Worm (Caenorhabditis elegans) whole organism, L1 larva: ENCODE data around the gene W04H10.1.
"Not testable (repeated sequence)": the region's sequence is repeated elsewhere in the genome, so short reads cannot be mapped to it uniquely, and the experiment has no call there.

Experiments
- C16A3.4 ChIP-seq: fragments of 150-350 bp; optimal IDR thresholded peaks from 2 replicates; lab custom pipeline; 2014; ENCODE audit warnings: missing biosample characterization, missing genetic modification characterization
- C34B4.2 ChIP-seq: sonication (generic microtip); optimal IDR thresholded peaks from 2 replicates; lab custom pipeline; 2017; ENCODE audit warnings: mild to moderate bottlenecking, missing genetic modification characterization, missing compliant biosample characterization
- F16B12.6 ChIP-seq: fragments of 150-350 bp; optimal IDR thresholded peaks from 2 replicates; lab custom pipeline; 2014; ENCODE audit warnings: missing biosample characterization, missing genetic modification characterization
- blmp-1 ChIP-seq: fragments of 150-350 bp; optimal IDR thresholded peaks from 2 replicates; lab custom pipeline; 2014; ENCODE audit warnings: missing biosample characterization, missing genetic modification characterization
- ceh-63 ChIP-seq: fragments of 200-800 bp; sonication (Bioruptor generic); optimal IDR thresholded peaks from 2 replicates; lab custom pipeline; 2018; ENCODE audit warnings: mild to moderate bottlenecking, missing genetic modification characterization, missing compliant biosample characterization
- ceh-82 ChIP-seq, 3 experiments: fragments of 150-350 bp in 1 of 3; sonication (generic microtip) in 2 of 3; optimal IDR thresholded peaks; 2 replicates each; lab custom pipeline; 2014 to 2017; ENCODE audit warnings: missing biosample characterization in 3 of 3, missing genetic modification characterization in 3 of 3
- ces-1 ChIP-seq: fragments of 150-350 bp; optimal IDR thresholded peaks from 2 replicates; lab custom pipeline; 2014; ENCODE audit warnings: missing biosample characterization, missing genetic modification reagents, missing genetic modification characterization
- dpl-1 ChIP-seq, 3 experiments: fragments of 150-350 bp in 2 of 3; sonication (generic microtip) in 1 of 3; optimal IDR thresholded peaks; 2 replicates each; lab custom pipeline; 2014 to 2017; ENCODE audit warnings: missing biosample characterization in 3 of 3, missing genetic modification characterization in 3 of 3, missing genetic modification reagents in 3 of 3
- efl-1 ChIP-seq, 4 experiments: fragments of 150-350 bp; optimal IDR thresholded peaks in 3 of 4; peaks in 1 of 4; 1 replicate in 1 of 4; 2 replicates in 3 of 4; lab custom pipeline; 2014; ENCODE audit warnings: missing biosample characterization in 2 of 4, missing genetic modification characterization in 2 of 4, missing genetic modification reagents in 2 of 4
- egl-13 ChIP-seq: sonication (generic microtip); optimal IDR thresholded peaks from 2 replicates; lab custom pipeline; 2016; ENCODE audit warnings: missing genotype, missing genetic modification reagents, missing genetic modification characterization, missing compliant biosample characterization
- elt-2 ChIP-seq: sonication (generic microtip); optimal IDR thresholded peaks from 2 replicates; lab custom pipeline; 2016; ENCODE audit warnings: missing genetic modification characterization, mild to moderate bottlenecking, inconsistent platforms, missing compliant biosample characterization, missing genetic modification reagents
- fkh-10 ChIP-seq: sonication (generic microtip); optimal IDR thresholded peaks from 2 replicates; lab custom pipeline; 2017; ENCODE audit warnings: missing biosample characterization, missing genetic modification reagents, missing genetic modification characterization
- fkh-8 ChIP-seq: sonication (generic microtip); optimal IDR thresholded peaks from 2 replicates; lab custom pipeline; 2016; ENCODE audit warnings: mild to moderate bottlenecking, missing genetic modification characterization, missing compliant biosample characterization
- fos-1 ChIP-seq: fragments of 150-350 bp; optimal IDR thresholded peaks from 2 replicates; lab custom pipeline; 2014; ENCODE audit warnings: missing biosample characterization, missing genetic modification characterization
- grh-1 ChIP-seq: fragments of 200-800 bp; sonication (Bioruptor generic); IDR thresholded peaks from 2 replicates; pipeline ENCODE4 v1.3.6; 2022; ENCODE audit warnings: missing genetic modification reagents, missing genetic modification characterization, missing compliant biosample characterization
- hlh-17 ChIP-seq: fragments of 200-800 bp; sonication (Bioruptor generic); optimal IDR thresholded peaks from 2 replicates; lab custom pipeline; 2018; ENCODE audit warnings: missing genetic modification characterization, mild to moderate bottlenecking, missing compliant biosample characterization, moderate library complexity, borderline replicate concordance
- irx-1 ChIP-seq: sonication (generic microtip); optimal IDR thresholded peaks from 2 replicates; lab custom pipeline; 2016; ENCODE audit warnings: missing genetic modification characterization, missing compliant biosample characterization
- jun-1 ChIP-seq: fragments of 150-350 bp; optimal IDR thresholded peaks from 2 replicates; lab custom pipeline; 2014; ENCODE audit warnings: missing biosample characterization, missing genetic modification reagents, missing genetic modification characterization
- lin-13 ChIP-seq: fragments of 150-350 bp; optimal IDR thresholded peaks from 2 replicates; lab custom pipeline; 2014; ENCODE audit warnings: missing biosample characterization, missing genetic modification reagents, missing genetic modification characterization
- lin-14 ChIP-seq: fragments of 200-800 bp; sonication (Bioruptor generic); optimal IDR thresholded peaks from 2 replicates; lab custom pipeline; 2018; ENCODE audit warnings: mild to moderate bottlenecking, missing genetic modification characterization, moderate library complexity, missing compliant biosample characterization
- lin-15B ChIP-seq: fragments of 150-350 bp; sonication (generic microtip); optimal IDR thresholded peaks from 3 replicates; lab custom pipeline; 2014; ENCODE audit warnings: missing biosample characterization, missing genetic modification characterization
- lin-35 ChIP-seq, 2 experiments: fragments of 150-350 bp; optimal IDR thresholded peaks; 2 replicates each; lab custom pipeline; 2014; ENCODE audit warnings: missing biosample characterization in 2 of 2, missing genetic modification characterization in 2 of 2, missing genetic modification reagents in 2 of 2
- lin-39 ChIP-seq: fragments of 150-350 bp; optimal IDR thresholded peaks from 2 replicates; lab custom pipeline; 2014; ENCODE audit warnings: missing biosample characterization, missing genetic modification reagents, missing genetic modification characterization
- lir-3 ChIP-seq: sonication (generic microtip); optimal IDR thresholded peaks from 2 replicates; lab custom pipeline; 2016; ENCODE audit warnings: mild to moderate bottlenecking, missing genetic modification characterization, moderate library complexity, missing compliant biosample characterization; ENCODE audit not compliant: poor library complexity
- lsy-2 ChIP-seq, 2 experiments: fragments of 150-350 bp; optimal IDR thresholded peaks; 2 replicates each; lab custom pipeline; 2014; ENCODE audit warnings: missing biosample characterization in 2 of 2, missing genetic modification characterization in 2 of 2
- mab-9 ChIP-seq: fragments of 200-800 bp; sonication (Bioruptor generic); IDR thresholded peaks from 2 replicates; pipeline ENCODE4 v1.3.6; 2022; ENCODE audit warnings: missing genetic modification reagents, missing genetic modification characterization, missing compliant biosample characterization
- nhr-12 ChIP-seq: sonication (generic microtip); optimal IDR thresholded peaks from 2 replicates; lab custom pipeline; 2017; ENCODE audit warnings: missing biosample characterization, missing genetic modification characterization
- nhr-237 ChIP-seq: fragments of 150-350 bp; optimal IDR thresholded peaks from 2 replicates; lab custom pipeline; 2014; ENCODE audit warnings: missing biosample characterization, missing genetic modification characterization
- nhr-77 ChIP-seq: fragments of 150-350 bp; optimal IDR thresholded peaks from 2 replicates; lab custom pipeline; 2014; ENCODE audit warnings: missing biosample characterization, missing genetic modification characterization
- nhr-84 ChIP-seq: sonication (generic microtip); optimal IDR thresholded peaks from 2 replicates; lab custom pipeline; 2017; ENCODE audit warnings: missing biosample characterization, missing genetic modification characterization
- rnt-1 ChIP-seq: sonication (generic microtip); optimal IDR thresholded peaks from 2 replicates; lab custom pipeline; 2016; ENCODE audit warnings: mild to moderate bottlenecking, missing genetic modification characterization, moderate library complexity, missing compliant biosample characterization
- skn-1 ChIP-seq: fragments of 150-350 bp; optimal IDR thresholded peaks from 2 replicates; lab custom pipeline; 2014; ENCODE audit warnings: missing biosample characterization, missing genetic modification characterization
- sptf-1 ChIP-seq: fragments of 150-350 bp; optimal IDR thresholded peaks from 2 replicates; lab custom pipeline; 2014; ENCODE audit warnings: missing biosample characterization, missing genetic modification characterization
- swsn-7 ChIP-seq: sonication (generic microtip); optimal IDR thresholded peaks from 2 replicates; lab custom pipeline; 2016; ENCODE audit warnings: missing genetic modification characterization, missing compliant biosample characterization
- unc-130 ChIP-seq: fragments of 150-350 bp; optimal IDR thresholded peaks from 2 replicates; lab custom pipeline; 2017; ENCODE audit warnings: missing biosample characterization, missing genetic modification characterization, inconsistent platforms
- unc-86 ChIP-seq: sonication (generic microtip); optimal IDR thresholded peaks from 2 replicates; lab custom pipeline; 2016; ENCODE audit warnings: missing genetic modification characterization, missing compliant biosample characterization
- xbp-1 ChIP-seq: sonication (generic microtip); optimal IDR thresholded peaks from 2 replicates; lab custom pipeline; 2016; ENCODE audit warnings: missing genetic modification characterization, missing compliant biosample characterization
- zag-1 ChIP-seq: fragments of 150-350 bp; optimal IDR thresholded peaks from 2 replicates; lab custom pipeline; 2014; ENCODE audit warnings: missing biosample characterization, missing genetic modification characterization
- zip-4 ChIP-seq: fragments of 200-800 bp; sonication (Bioruptor generic); optimal IDR thresholded peaks from 2 replicates; lab custom pipeline; 2018; ENCODE audit warnings: mild to moderate bottlenecking, missing genetic modification characterization, moderate library complexity, missing compliant biosample characterization

Gene W04H10.1

ce11 chrII:612361-612760 lies 3.5 kb downstream of the W04H10.1 start, which contains the start of gene clec-118:
Gene clec-118 (minus strand): TSS chrII:612461.
- not testable (repeated sequence) for TF ChIP-seq lir-3, elt-2, nhr-237 (tag; lab: Kevin White, UChicago)

- TF ChIP-seq ceh-63, result no peak
- TF ChIP-seq zag-1 (tag; lab: Kevin White, UChicago), result no peak
- TF ChIP-seq fkh-10 (GFP tag; lab: Kevin White, UChicago), result no peak
- TF ChIP-seq fkh-8 (tag; lab: Kevin White, UChicago), result no peak
- TF ChIP-seq lin-14, result no peak
- no peak for TF ChIP-seq rnt-1 (tag; lab: Kevin White, UChicago)
- TF ChIP-seq blmp-1 (tag; lab: Kevin White, UChicago), result no peak
- TF ChIP-seq egl-13 (tag; lab: Kevin White, UChicago), result no peak
- TF ChIP-seq lin-39 (tag; lab: Kevin White, UChicago), result no peak
- TF ChIP-seq grh-1, result no peak
- TF ChIP-seq lin-13 (GFP tag; lab: Kevin White, UChicago), result no peak
- no peak for TF ChIP-seq mab-9 (GFP tag; lab: Robert Waterston, UW)
- TF ChIP-seq lin-15B (tag; lab: Kevin White, UChicago), result no peak
- TF ChIP-seq zip-4 (GFP tag; lab: Kevin White, UChicago), result no peak
- TF ChIP-seq nhr-84, result no peak
- no peak for TF ChIP-seq unc-86 (tag; lab: Kevin White, UChicago)
Observed at ce11 chrII:614701-615100, 5.8 kb downstream of the W04H10.1 start.

ce11 chrII:621141-621540 lies 12.3 kb downstream of the W04H10.1 start:
- TF ChIP-seq sptf-1 (tag; lab: Kevin White, UChicago) (no peak), lin-35 (GFP tag; optimal IDR thresholded peaks at IDR 0.05; lab: Kevin White, UChicago) (peak in 1 of 2 experiments; percentile 18), elt-2 (tag; lab: Kevin White, UChicago) (peak; percentile 15), rnt-1 (tag; lab: Kevin White, UChicago) (no peak)

- TF ChIP-seq unc-86 (tag; lab: Kevin White, UChicago), result no peak
- TF ChIP-seq ces-1, result no peak
- no peak for TF ChIP-seq nhr-77 (tag; lab: Kevin White, UChicago)
- no peak for TF ChIP-seq jun-1
- TF ChIP-seq C16A3.4, result no peak
- peak; percentile 13 for TF ChIP-seq fkh-8 (tag; lab: Kevin White, UChicago)
- TF ChIP-seq efl-1 (optimal IDR thresholded peaks at IDR 0.05; lab: Kevin White, UChicago), result peak; percentile 64 to 80
- peak; percentile 22 to 87 for TF ChIP-seq efl-1 (GFP tag; optimal IDR thresholded peaks at IDR 0.05 in 1 of 2; lab: Kevin White, UChicago)
- TF ChIP-seq hlh-17 (GFP tag; lab: Kevin White, UChicago), result no peak
- peak in 1 of 2 experiments; percentile 8 for TF ChIP-seq lsy-2 (tag; optimal IDR thresholded peaks at IDR 0.05; lab: Kevin White, UChicago)
- TF ChIP-seq rnt-1 (tag; lab: Kevin White, UChicago), result peak; percentile 54
- peak; percentile 9 for TF ChIP-seq swsn-7 (tag; lab: Kevin White, UChicago)
- peak; percentile 2 for TF ChIP-seq lin-13 (GFP tag; lab: Kevin White, UChicago)
- no peak for TF ChIP-seq blmp-1 (tag; lab: Kevin White, UChicago)
- peak; percentile 66 for TF ChIP-seq lin-14
- TF ChIP-seq C34B4.2, result no peak
- peak in 1 of 2 experiments; percentile 35 for TF ChIP-seq lin-35 (GFP tag; optimal IDR thresholded peaks at IDR 0.05; lab: Kevin White, UChicago)
- TF ChIP-seq F16B12.6 (tag; lab: Kevin White, UChicago), result peak; percentile 6
- no peak for TF ChIP-seq fos-1 (tag; lab: Kevin White, UChicago)
- no peak for TF ChIP-seq unc-130 (tag; lab: Kevin White, UChicago)
- peak in 1 of 3 experiments; percentile 8 for TF ChIP-seq dpl-1 (GFP tag; optimal IDR thresholded peaks at IDR 0.05; lab: Kevin White, UChicago)
- peak; percentile 28 for TF ChIP-seq xbp-1 (tag; lab: Kevin White, UChicago)
- TF ChIP-seq nhr-12 (tag; lab: Kevin White, UChicago), result no peak
- TF ChIP-seq irx-1 (tag; lab: Kevin White, UChicago), result no peak
- peak in 1 of 3 experiments; percentile 28 for TF ChIP-seq ceh-82 (tag; optimal IDR thresholded peaks at IDR 0.05; lab: Kevin White, UChicago)
- TF ChIP-seq skn-1, result peak; percentile 16
Observed at ce11 chrII:622478-622877, 13.6 kb downstream of the W04H10.1 start.
